Fruit fly (Drosophila melanogaster) whole organism, embryonic: ENCODE data around the gene CG6738.

ENCODE experiments used
- Atf3 ChIP-seq: fragments of 200-800 bp; sonication (Bioruptor generic); optimal IDR thresholded peaks from 3 replicates; lab custom pipeline; 2016; ENCODE audit warnings: missing biosample characterization, missing genetic modification characterization
- Bdp1 ChIP-seq: fragments of 200-800 bp; sonication (Bioruptor generic); optimal IDR thresholded peaks from 3 replicates; lab custom pipeline; 2016; ENCODE audit warnings: missing biosample characterization, missing genetic modification characterization
- CG12104 ChIP-seq: fragments of 200-800 bp; sonication (Bioruptor generic); optimal IDR thresholded peaks from 3 replicates; lab custom pipeline; 2016; ENCODE audit warnings: missing biosample characterization, missing genetic modification characterization
- CG12391 ChIP-seq: fragments of 200-800 bp; sonication (Bioruptor generic); optimal IDR thresholded peaks from 3 replicates; lab custom pipeline; 2018; ENCODE audit warnings: missing biosample characterization, mild to moderate bottlenecking, missing genetic modification characterization, moderate library complexity
- CG12769 ChIP-seq: fragments of 200-800 bp; sonication (Bioruptor generic); optimal IDR thresholded peaks from 2 replicates; lab custom pipeline; 2019; ENCODE audit warnings: missing biosample characterization, mild to moderate bottlenecking, missing genetic modification characterization, moderate library complexity
- CG13123 ChIP-seq: fragments of 200-800 bp; sonication (Bioruptor generic); optimal IDR thresholded peaks from 2 replicates; lab custom pipeline; 2016; ENCODE audit warnings: missing biosample characterization, missing genetic modification characterization
- CG13624 ChIP-seq: fragments of 200-800 bp; sonication (Bioruptor generic); optimal IDR thresholded peaks from 2 replicates; lab custom pipeline; 2016; ENCODE audit warnings: missing biosample characterization, missing genetic modification characterization
- CG14710 ChIP-seq: fragments of 200-800 bp; sonication (Bioruptor generic); optimal IDR thresholded peaks from 3 replicates; lab custom pipeline; 2019; ENCODE audit warnings: missing biosample characterization, mild to moderate bottlenecking, missing genetic modification characterization, moderate library complexity
- CG16813 ChIP-seq: fragments of 200-800 bp; sonication (Bioruptor generic); IDR thresholded peaks from 3 replicates; pipeline ENCODE4 v1.3.6; 2022; ENCODE audit warnings: missing biosample characterization, missing genetic modification characterization; ENCODE audit not compliant: partially characterized antibody
- CG17328 ChIP-seq: fragments of 200-800 bp; sonication (Bioruptor generic); IDR thresholded peaks from 2 replicates; pipeline ENCODE4 v1.3.6; 2022; ENCODE audit warnings: missing biosample characterization, missing genetic modification characterization
- CG2116 ChIP-seq: fragments of 200-800 bp; sonication (Bioruptor generic); optimal IDR thresholded peaks from 3 replicates; lab custom pipeline; 2018; ENCODE audit warnings: missing biosample characterization, mild to moderate bottlenecking, missing genetic modification characterization
- CG30020 ChIP-seq: fragments of 200-800 bp; optimal IDR thresholded peaks from 2 replicates; lab custom pipeline; 2019; ENCODE audit warnings: missing biosample characterization, mild to moderate bottlenecking, missing genetic modification characterization, moderate library complexity
- CG33557 ChIP-seq: fragments of 200-800 bp; sonication (Bioruptor generic); optimal IDR thresholded peaks from 2 replicates; lab custom pipeline; 2019; ENCODE audit warnings: missing biosample characterization, mild to moderate bottlenecking, missing genetic modification characterization, moderate library complexity
- CG4424 ChIP-seq: fragments of 200-800 bp; sonication (Bioruptor generic); optimal IDR thresholded peaks from 3 replicates; lab custom pipeline; 2016; ENCODE audit warnings: missing biosample characterization, missing genetic modification characterization
- CG4617 ChIP-seq: fragments of 200-800 bp; sonication (Bioruptor generic); optimal IDR thresholded peaks from 3 replicates; lab custom pipeline; 2016; ENCODE audit warnings: missing biosample characterization, missing genetic modification characterization, borderline replicate concordance
- CG6654 ChIP-seq: fragments of 200-800 bp; sonication (Bioruptor generic); optimal IDR thresholded peaks from 2 replicates; lab custom pipeline; 2017; ENCODE audit warnings: missing biosample characterization, mild to moderate bottlenecking, missing genetic modification characterization
- CG7839 ChIP-seq: fragments of 200-800 bp; sonication (Bioruptor generic); optimal IDR thresholded peaks from 3 replicates; lab custom pipeline; 2018; ENCODE audit warnings: missing biosample characterization, mild to moderate bottlenecking, missing genetic modification characterization, moderate library complexity
- CG7987 ChIP-seq: fragments of 200-800 bp; sonication (Bioruptor generic); optimal IDR thresholded peaks from 2 replicates; lab custom pipeline; 2018; ENCODE audit warnings: missing biosample characterization, mild to moderate bottlenecking, missing genetic modification characterization, moderate library complexity
- CG8924 ChIP-seq: fragments of 200-800 bp; optimal IDR thresholded peaks from 3 replicates; lab custom pipeline; 2019; ENCODE audit warnings: missing biosample characterization, mild to moderate bottlenecking, missing genetic modification characterization, moderate library complexity
- CG9797 ChIP-seq: fragments of 200-800 bp; sonication (Bioruptor generic); optimal IDR thresholded peaks from 3 replicates; lab custom pipeline; 2018; ENCODE audit warnings: missing biosample characterization, mild to moderate bottlenecking, missing genetic modification characterization
- Camta ChIP-seq: fragments of 200-800 bp; sonication (Bioruptor generic); optimal IDR thresholded peaks from 2 replicates; lab custom pipeline; 2016; ENCODE audit warnings: missing biosample characterization, missing genetic modification characterization
- E2f2 ChIP-seq: fragments of 200-800 bp; sonication (Bioruptor generic); IDR thresholded peaks from 2 replicates; pipeline ENCODE4 v1.3.6; 2022; ENCODE audit warnings: missing biosample characterization, missing genetic modification characterization
- Gsc ChIP-seq: fragments of 200-800 bp; sonication (Bioruptor generic); IDR thresholded peaks from 2 replicates; pipeline ENCODE4 v1.3.6; 2022; ENCODE audit warnings: missing biosample characterization, missing genetic modification characterization
- HLH3B ChIP-seq: fragments of 200-800 bp; sonication (Bioruptor generic); IDR thresholded peaks from 2 replicates; pipeline ENCODE4 v1.3.6; 2022; ENCODE audit warnings: missing biosample characterization, missing genetic modification characterization
- HmgD ChIP-seq: fragments of 200-800 bp; sonication (Bioruptor generic); optimal IDR thresholded peaks from 3 replicates; lab custom pipeline; 2016; ENCODE audit warnings: missing biosample characterization, missing genetic modification characterization
- Max ChIP-seq: fragments of 200-800 bp; sonication (Bioruptor generic); optimal IDR thresholded peaks from 2 replicates; lab custom pipeline; 2016; ENCODE audit warnings: missing biosample characterization, mild to moderate bottlenecking, missing genetic modification characterization
- Meics ChIP-seq: fragments of 200-800 bp; sonication (Bioruptor generic); optimal IDR thresholded peaks from 2 replicates; lab custom pipeline; 2017; ENCODE audit warnings: missing biosample characterization, mild to moderate bottlenecking, missing genetic modification characterization
- Oaz ChIP-seq: fragments of 200-800 bp; sonication (Bioruptor generic); IDR thresholded peaks from 2 replicates; pipeline ENCODE4 v1.3.6; 2022; ENCODE audit warnings: missing biosample characterization, missing genetic modification characterization
- Rx ChIP-seq: fragments of 200-800 bp; sonication (Bioruptor generic); IDR thresholded peaks from 2 replicates; pipeline ENCODE4 v1.3.6; 2022; ENCODE audit warnings: missing biosample characterization, missing genetic modification characterization
- amos ChIP-seq: fragments of 200-800 bp; sonication (Bioruptor generic); IDR thresholded peaks from 2 replicates; pipeline ENCODE4 v1.3.6; 2022; ENCODE audit warnings: missing biosample characterization, missing genetic modification characterization; ENCODE audit not compliant: partially characterized antibody
- cad ChIP-seq: fragments of >200 bp; optimal IDR thresholded peaks from 2 replicates; lab custom pipeline; 2017; ENCODE audit warnings: missing biosample characterization, missing genetic modification characterization
- corto ChIP-seq: fragments of 200-800 bp; sonication (Bioruptor generic); optimal IDR thresholded peaks from 2 replicates; lab custom pipeline; 2016; ENCODE audit warnings: missing biosample characterization, mild to moderate bottlenecking, missing genetic modification characterization, moderate library complexity
- crc ChIP-seq: fragments of 200-800 bp; sonication (Bioruptor generic); optimal IDR thresholded peaks from 2 replicates; lab custom pipeline; 2016; ENCODE audit warnings: missing biosample characterization, missing genetic modification characterization
- gt ChIP-seq: fragments of 200-800 bp; sonication (Bioruptor generic); IDR thresholded peaks from 2 replicates; pipeline ENCODE4 v1.3.6; 2022; ENCODE audit warnings: missing biosample characterization, missing genetic modification characterization
- jing ChIP-seq: fragments of 200-800 bp; sonication (Bioruptor generic); optimal IDR thresholded peaks from 2 replicates; lab custom pipeline; 2018; ENCODE audit warnings: missing biosample characterization, mild to moderate bottlenecking, missing genetic modification characterization
- kay ChIP-seq: fragments of 200-800 bp; sonication (Bioruptor generic); optimal IDR thresholded peaks from 2 replicates; lab custom pipeline; 2016; ENCODE audit warnings: missing biosample characterization, missing genetic modification characterization
- mam ChIP-seq: fragments of 200-800 bp; sonication (Bioruptor generic); optimal IDR thresholded peaks from 3 replicates; lab custom pipeline; 2016; ENCODE audit warnings: missing biosample characterization, missing genetic modification characterization
- nau ChIP-seq: fragments of 200-800 bp; sonication (Bioruptor generic); optimal IDR thresholded peaks from 3 replicates; lab custom pipeline; 2017; ENCODE audit warnings: missing biosample characterization, mild to moderate bottlenecking, missing genetic modification characterization, missing genetic modification reagents
- phol ChIP-seq: fragments of 200-800 bp; sonication (Bioruptor generic); optimal IDR thresholded peaks from 3 replicates; lab custom pipeline; 2018; ENCODE audit warnings: missing biosample characterization, mild to moderate bottlenecking, missing genetic modification characterization, moderate library complexity
- run ChIP-seq: fragments of 200-800 bp; sonication (Bioruptor generic); optimal IDR thresholded peaks from 3 replicates; lab custom pipeline; 2018; ENCODE audit warnings: missing biosample characterization, mild to moderate bottlenecking, missing genetic modification characterization
- sc ChIP-seq, 3 experiments: fragments of >200 bp in 2 of 3; fragments of 200-800 bp in 1 of 3; sonication (Bioruptor generic) in 1 of 3; optimal IDR thresholded peaks; 2 replicates in 2 of 3; 3 replicates in 1 of 3; lab custom pipeline; 2017; ENCODE audit warnings: mild to moderate bottlenecking in 1 of 3, missing biosample characterization in 1 of 3, missing genetic modification characterization in 1 of 3, missing genetic modification reagents in 1 of 3
- schlank ChIP-seq: fragments of 200-800 bp; sonication (Bioruptor generic); optimal IDR thresholded peaks from 2 replicates; lab custom pipeline; 2018; ENCODE audit warnings: missing biosample characterization, mild to moderate bottlenecking, missing genetic modification characterization
- seq ChIP-seq: fragments of 200-800 bp; sonication (Bioruptor generic); IDR thresholded peaks from 2 replicates; pipeline ENCODE4 v1.3.6; 2022; ENCODE audit warnings: missing biosample characterization, missing genetic modification characterization
- sna ChIP-seq: fragments of 200-800 bp; sonication (Bioruptor generic); IDR thresholded peaks from 2 replicates; pipeline ENCODE4 v1.3.6; 2022; ENCODE audit warnings: missing biosample characterization, missing genetic modification characterization; ENCODE audit not compliant: partially characterized antibody
- stwl ChIP-seq: fragments of 200-800 bp; sonication (Bioruptor generic); optimal IDR thresholded peaks from 3 replicates; lab custom pipeline; 2018; ENCODE audit warnings: missing biosample characterization, mild to moderate bottlenecking, missing genetic modification characterization, moderate library complexity
- tll ChIP-seq, 2 experiments: fragments of 200-800 bp in 1 of 2; fragments of >200 bp in 1 of 2; sonication (Bioruptor generic) in 1 of 2; optimal IDR thresholded peaks; 2 replicates each; lab custom pipeline; 2017 to 2019; ENCODE audit warnings: missing biosample characterization in 2 of 2, missing genetic modification characterization in 2 of 2, mild to moderate bottlenecking in 1 of 2, moderate library complexity in 1 of 2
- tna ChIP-seq: fragments of 200-800 bp; sonication (Bioruptor generic); IDR thresholded peaks from 2 replicates; pipeline ENCODE4 v1.3.6; 2022; ENCODE audit warnings: missing biosample characterization, missing genetic modification characterization; ENCODE audit not compliant: partially characterized antibody
- trem ChIP-seq: fragments of 200-800 bp; optimal IDR thresholded peaks from 3 replicates; lab custom pipeline; 2019; ENCODE audit warnings: missing biosample characterization, mild to moderate bottlenecking, missing genetic modification characterization, moderate library complexity
- ttk ChIP-seq: fragments of 200-800 bp; sonication (Bioruptor generic); IDR thresholded peaks from 2 replicates; pipeline ENCODE4 v2.1.2; 2022; ENCODE audit warnings: missing biosample characterization, missing genetic modification characterization
- tx ChIP-seq: fragments of 200-800 bp; sonication (Bioruptor generic); optimal IDR thresholded peaks from 2 replicates; lab custom pipeline; 2016; ENCODE audit warnings: missing biosample characterization, missing genetic modification characterization
- zfh1 ChIP-seq: fragments of 200-800 bp; sonication (Bioruptor generic); IDR thresholded peaks from 3 replicates; pipeline ENCODE4 v1.3.6; 2022; ENCODE audit warnings: missing biosample characterization, missing genetic modification characterization

Gene CG6738

DNA sequence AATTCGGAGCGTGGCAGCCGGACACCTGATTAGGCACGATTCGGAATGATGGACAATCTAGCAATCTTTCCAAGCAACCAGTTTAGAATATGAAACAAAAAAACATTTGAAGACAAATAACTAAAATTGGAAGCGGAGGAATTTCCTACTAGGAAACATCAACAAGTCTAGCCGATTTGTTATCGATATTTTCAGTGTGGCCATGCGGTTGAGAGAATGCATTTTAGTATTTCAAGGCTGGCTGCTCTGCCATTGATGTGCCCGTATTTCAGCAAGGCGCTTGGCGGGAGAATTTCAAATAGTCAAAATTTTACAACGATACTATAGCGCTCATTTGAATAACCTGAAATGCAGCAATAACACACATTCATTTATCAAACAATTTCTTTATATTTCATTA lies 28.5 kb downstream of the CG6738 start, which contains the start of gene CG31457 (continued):
- TF ChIP-seq CG7987 (GFP tag; lab: Kevin White, UChicago) (no peak), CG17328 (GFP tag; lab: Robert Waterston, UW) (no peak), Rx (GFP tag; lab: Robert Waterston, UW) (no peak), CG6654 (GFP tag; lab: Kevin White, UChicago) (no peak), tll (GFP tag; optimal IDR thresholded peaks at IDR 0.05; lab: Kevin White, UChicago) (no peak), schlank (no peak), jing (GFP tag; lab: Kevin White, UChicago) (no peak), cad (GFP tag; lab: Kevin White, UChicago) (no peak), CG4424 (GFP tag; lab: Kevin White, UChicago) (no peak), seq (GFP tag; lab: Robert Waterston, UW) (no peak), stwl (tag; lab: Kevin White, UChicago) (peak; percentile 85), zfh1 (GFP tag; lab: Robert Waterston, UW) (no peak), trem (peak; percentile 71), CG7839 (no peak), Meics (GFP tag; lab: Kevin White, UChicago) (no peak), tx (GFP tag; lab: Kevin White, UChicago) (no peak), sna (GFP tag; lab: Robert Waterston, UW) (peak; percentile 73; the same call in 1 of the 2 replicates), corto (GFP tag; lab: Kevin White, UChicago) (no peak), HLH3B (GFP tag; lab: Robert Waterston, UW) (no peak), CG12391 (tag; lab: Kevin White, UChicago) (peak; percentile 24), HmgD (GFP tag; lab: Kevin White, UChicago) (peak; percentile 61), CG4617 (GFP tag; lab: Kevin White, UChicago) (peak; percentile 75), Atf3 (GFP tag; lab: Kevin White, UChicago) (no peak), CG12104 (GFP tag; lab: Kevin White, UChicago) (no peak), gt (GFP tag; lab: Robert Waterston, UW) (no peak), CG2116 (peak; percentile 64), Gsc (no peak), CG8924 (no peak), Oaz (no peak), E2f2 (GFP tag; lab: Robert Waterston, UW) (peak; percentile 99), CG13123 (GFP tag; lab: Kevin White, UChicago) (no peak), CG33557 (GFP tag; lab: Kevin White, UChicago) (no peak), amos (peak; percentile 86), phol (tag; lab: Kevin White, UChicago) (peak; percentile 71), Camta (no peak), kay (GFP tag; lab: Kevin White, UChicago) (no peak), CG16813 (GFP tag; lab: Robert Waterston, UW) (peak; percentile 80), run (tag; lab: Kevin White, UChicago) (no peak), ttk (GFP tag; lab: Robert Waterston, UW) (no peak), Bdp1 (GFP tag; lab: Kevin White, UChicago) (no peak), mam (GFP tag; lab: Kevin White, UChicago) (peak; percentile 9), crc (GFP tag; lab: Kevin White, UChicago) (no peak), CG30020 (no peak), CG13624 (GFP tag; lab: Kevin White, UChicago) (no peak), nau (GFP tag; lab: Kevin White, UChicago) (no peak), sc (optimal IDR thresholded peaks at IDR 0.05; lab: Kevin White, UChicago) (no peak), sc (GFP tag; optimal IDR thresholded peaks at IDR 0.05; lab: Kevin White, UChicago) (no peak), Max (GFP tag; lab: Kevin White, UChicago) (no peak), CG14710 (peak; percentile 53), tna (GFP tag; lab: Robert Waterston, UW) (no peak; the same call in 1 of the 2 replicates), CG9797 (GFP tag; lab: Kevin White, UChicago) (peak; percentile 97), CG12769 (tag; lab: Kevin White, UChicago) (no peak)
